Fruit fly (Drosophila melanogaster) whole organism, prepupa: Measurements from ENCODE around the gene CG6927.

ENCODE experiments used
- CG10631 ChIP-seq: fragments of 200-800 bp; sonication (Bioruptor generic); optimal IDR thresholded peaks from 2 replicates; lab custom pipeline; 2016; ENCODE audit warnings: missing biosample characterization, missing genetic modification characterization
- CG11902 ChIP-seq: fragments of 200-800 bp; sonication (Bioruptor generic); optimal IDR thresholded peaks from 3 replicates; lab custom pipeline; 2016; ENCODE audit warnings: missing biosample characterization, missing genetic modification characterization
- CG15336 ChIP-seq: fragments of 200-800 bp; sonication (Bioruptor generic); IDR thresholded peaks from 2 replicates; pipeline ENCODE4 v1.3.6; 2022; ENCODE audit warnings: missing biosample characterization, missing genetic modification characterization
- CG1621 ChIP-seq: fragments of 200-800 bp; sonication (Bioruptor generic); optimal IDR thresholded peaks from 3 replicates; lab custom pipeline; 2018; ENCODE audit warnings: missing biosample characterization, mild to moderate bottlenecking, missing genetic modification characterization
- CG31627 ChIP-seq: fragments of 200-800 bp; sonication (Bioruptor generic); optimal IDR thresholded peaks from 3 replicates; lab custom pipeline; 2016; ENCODE audit warnings: missing biosample characterization, missing genetic modification characterization
- CG32006 ChIP-seq: fragments of 200-800 bp; sonication (Bioruptor generic); optimal IDR thresholded peaks from 3 replicates; lab custom pipeline; 2017; ENCODE audit warnings: missing biosample characterization, mild to moderate bottlenecking, missing genetic modification characterization
- CG34406 ChIP-seq: fragments of 200-800 bp; sonication (Bioruptor generic); optimal IDR thresholded peaks from 3 replicates; lab custom pipeline; 2016; ENCODE audit warnings: missing biosample characterization, missing genetic modification characterization
- CG6163 ChIP-seq: fragments of 200-800 bp; sonication (Bioruptor generic); IDR thresholded peaks from 3 replicates; pipeline ENCODE4 v1.3.6; 2022; ENCODE audit warnings: missing biosample characterization, missing genetic modification characterization
- CG6276 ChIP-seq: fragments of 200-800 bp; sonication (Bioruptor generic); optimal IDR thresholded peaks from 2 replicates; lab custom pipeline; 2017; ENCODE audit warnings: missing biosample characterization, mild to moderate bottlenecking, missing genetic modification characterization
- CG6808 ChIP-seq: fragments of 200-800 bp; sonication (Bioruptor generic); optimal IDR thresholded peaks from 3 replicates; lab custom pipeline; 2017; ENCODE audit warnings: missing biosample characterization, missing genetic modification characterization, mild to moderate bottlenecking, moderate library complexity, missing genetic modification reagents
- CG6854 ChIP-seq: fragments of 200-800 bp; sonication (Bioruptor generic); optimal IDR thresholded peaks from 2 replicates; lab custom pipeline; 2017; ENCODE audit warnings: missing biosample characterization, mild to moderate bottlenecking, missing genetic modification characterization
- CG8319 ChIP-seq: fragments of 200-800 bp; sonication (Bioruptor generic); optimal IDR thresholded peaks from 3 replicates; lab custom pipeline; 2016; ENCODE audit warnings: missing biosample characterization, missing genetic modification characterization
- CG8632 ChIP-seq: fragments of 200-800 bp; sonication (Bioruptor generic); optimal IDR thresholded peaks from 3 replicates; lab custom pipeline; 2016; ENCODE audit warnings: missing biosample characterization, missing genetic modification characterization
- CG9139 ChIP-seq: fragments of 200-800 bp; sonication (Bioruptor generic); optimal IDR thresholded peaks from 3 replicates; lab custom pipeline; 2017; ENCODE audit warnings: missing biosample characterization, mild to moderate bottlenecking, missing genetic modification characterization
- Eip78C ChIP-seq: fragments of 200-800 bp; sonication (Bioruptor generic); peaks from one replicate; lab custom pipeline; 2016; ENCODE audit warnings: missing biosample characterization, missing genetic modification characterization
- Eip93F ChIP-seq: fragments of 200-800 bp; sonication (Bioruptor generic); optimal IDR thresholded peaks from 2 replicates; lab custom pipeline; 2016; ENCODE audit warnings: missing biosample characterization, mild to moderate bottlenecking, missing genetic modification characterization
- Ets21C ChIP-seq: fragments of 200-800 bp; sonication (Bioruptor generic); optimal IDR thresholded peaks from 3 replicates; lab custom pipeline; 2016; ENCODE audit warnings: missing biosample characterization, missing genetic modification characterization
- Ets96B ChIP-seq: fragments of 200-800 bp; optimal IDR thresholded peaks from 2 replicates; lab custom pipeline; 2019; ENCODE audit warnings: missing biosample characterization, mild to moderate bottlenecking, missing genetic modification characterization, moderate library complexity
- Gug ChIP-seq: fragments of 200-800 bp; sonication (Bioruptor generic); IDR thresholded peaks from 2 replicates; pipeline ENCODE4 v1.3.6; 2022; ENCODE audit warnings: missing biosample characterization, missing genetic modification characterization
- Hr4 ChIP-seq: fragments of 200-800 bp; sonication (Bioruptor generic); optimal IDR thresholded peaks from 3 replicates; lab custom pipeline; 2016; ENCODE audit warnings: missing biosample characterization, missing genetic modification characterization
- Lpt ChIP-seq: fragments of 200-800 bp; sonication (Bioruptor generic); optimal IDR thresholded peaks from 3 replicates; lab custom pipeline; 2016; ENCODE audit warnings: missing biosample characterization, missing genetic modification characterization
- Smox ChIP-seq: fragments of 200-800 bp; sonication (Bioruptor generic); optimal IDR thresholded peaks from 3 replicates; lab custom pipeline; 2016; ENCODE audit warnings: missing biosample characterization, missing genetic modification characterization
- Sox102F ChIP-seq: fragments of 200-800 bp; sonication (Bioruptor generic); optimal IDR thresholded peaks from 2 replicates; lab custom pipeline; 2016; ENCODE audit warnings: missing biosample characterization, mild to moderate bottlenecking, missing genetic modification characterization
- Sox15 ChIP-seq: fragments of 200-800 bp; sonication (Bioruptor generic); optimal IDR thresholded peaks from 3 replicates; lab custom pipeline; 2016; ENCODE audit warnings: missing biosample characterization, missing genetic modification characterization
- acj6 ChIP-seq: fragments of 200-800 bp; sonication (Bioruptor generic); optimal IDR thresholded peaks from 3 replicates; lab custom pipeline; 2016; ENCODE audit warnings: missing biosample characterization, missing genetic modification characterization
- cyc ChIP-seq: fragments of 200-800 bp; sonication (Bioruptor generic); optimal IDR thresholded peaks from 3 replicates; lab custom pipeline; 2016; ENCODE audit warnings: missing biosample characterization, missing genetic modification characterization
- dsx ChIP-seq: fragments of 200-800 bp; optimal IDR thresholded peaks from 3 replicates; lab custom pipeline; 2019; ENCODE audit warnings: missing biosample characterization, mild to moderate bottlenecking, missing genetic modification characterization, moderate library complexity; ENCODE audit not compliant: poor library complexity, severe bottlenecking
- eg ChIP-seq: fragments of 200-800 bp; sonication (Bioruptor generic); IDR thresholded peaks from 3 replicates; pipeline ENCODE4 v1.3.6; 2022; ENCODE audit warnings: missing biosample characterization, missing genetic modification characterization
- net ChIP-seq: fragments of 200-800 bp; sonication (Bioruptor generic); optimal IDR thresholded peaks from 3 replicates; lab custom pipeline; 2016; ENCODE audit warnings: missing biosample characterization, missing genetic modification characterization
- spab ChIP-seq: fragments of 200-800 bp; sonication (Bioruptor generic); optimal IDR thresholded peaks from 2 replicates; lab custom pipeline; 2017; ENCODE audit warnings: missing biosample characterization, mild to moderate bottlenecking, missing genetic modification characterization, missing genetic modification reagents
- svp ChIP-seq: fragments of 200-800 bp; sonication (Bioruptor generic); peaks from one replicate; lab custom pipeline; 2016; ENCODE audit warnings: missing biosample characterization, missing genetic modification characterization
- topi ChIP-seq: fragments of 200-800 bp; sonication (Bioruptor generic); optimal IDR thresholded peaks from 3 replicates; lab custom pipeline; 2016; ENCODE audit warnings: missing biosample characterization, missing genetic modification characterization

CG6927 gene

dm6 chrX:4906573-4906972 is at the start of gene CG6927 (continued):
- TF ChIP-seq CG10631 (GFP tag; lab: Kevin White, UChicago), result peak; percentile 80
- TF ChIP-seq dsx, result peak; percentile 70
- no peak for TF ChIP-seq Ets21C (GFP tag; lab: Kevin White, UChicago)
- peak; percentile 44 for TF ChIP-seq Sox15 (GFP tag; lab: Kevin White, UChicago)
- no peak for TF ChIP-seq CG9139
- peak; percentile 97 for TF ChIP-seq CG6163 (GFP tag; lab: Robert Waterston, UW)
- TF ChIP-seq spab (GFP tag; lab: Kevin White, UChicago), result peak; percentile 47
- TF ChIP-seq, all 60 proteins: peak for 52

- no peak for TF ChIP-seq CG6808 (GFP tag; lab: Kevin White, UChicago)
- no peak for TF ChIP-seq CG1621
- no peak for TF ChIP-seq CG8632
- no peak for TF ChIP-seq Gug (GFP tag; lab: Robert Waterston, UW)
- no peak for TF ChIP-seq topi (GFP tag; lab: Kevin White, UChicago)
- TF ChIP-seq svp (GFP tag; lab: Kevin White, UChicago), result no peak
- no peak for TF ChIP-seq CG31627 (GFP tag; lab: Kevin White, UChicago)
- TF ChIP-seq CG11902 (GFP tag; lab: Kevin White, UChicago), result no peak
Measured at dm6 chrX:4860266-4860665, 46.4 kb upstream of the CG6927 start.

dm6 chrX:4875370-4875769 is 31.3 kb upstream of the CG6927 start, which contains the start of gene boil:
Gene boil (plus strand): TSS chrX:4875670.
- TF ChIP-seq CG6276 (GFP tag; lab: Kevin White, UChicago) (no peak), spab (GFP tag; lab: Kevin White, UChicago) (no peak), topi (GFP tag; lab: Kevin White, UChicago) (no peak), Eip93F (GFP tag; lab: Kevin White, UChicago) (no peak), svp (GFP tag; lab: Kevin White, UChicago) (peak; percentile 30)
- TF ChIP-seq, all 60 proteins: peak for 1

- TF ChIP-seq CG32006 (GFP tag; lab: Kevin White, UChicago) (peak; percentile 28), eg (peak; percentile 60; the same call in 2 of the 3 replicates), Sox15 (GFP tag; lab: Kevin White, UChicago) (no peak), Eip78C (GFP tag; lab: Kevin White, UChicago) (peak; percentile 13), Gug (GFP tag; lab: Robert Waterston, UW) (peak; percentile 26; the same call in 1 of the 2 replicates), Smox (no peak), CG6276 (GFP tag; lab: Kevin White, UChicago) (peak; percentile 20), CG1621 (no peak), topi (GFP tag; lab: Kevin White, UChicago) (no peak), CG6163 (GFP tag; lab: Robert Waterston, UW) (0 out of 3 replicates have a peak, but pooled peaks have one; percentile 18), CG15336 (GFP tag; lab: Robert Waterston, UW) (peak; percentile 41; the same call in 1 of the 2 replicates)
Measured at dm6 chrX:4885875-4886274, 20.8 kb upstream of the CG6927 start.

dm6 chrX:4894596-4894995 is 12.1 kb upstream of the CG6927 start:
- TF ChIP-seq Lpt, result no peak
- TF ChIP-seq dsx, result no peak
- TF ChIP-seq CG6163 (GFP tag; lab: Robert Waterston, UW), result no peak
- no peak for TF ChIP-seq CG6276 (GFP tag; lab: Kevin White, UChicago)
- TF ChIP-seq Ets96B (tag; lab: Kevin White, UChicago), result no peak
- no peak for TF ChIP-seq net
- no peak for TF ChIP-seq acj6
- TF ChIP-seq CG6854, result no peak
- TF ChIP-seq topi (GFP tag; lab: Kevin White, UChicago), result no peak
- no peak for TF ChIP-seq Hr4 (GFP tag; lab: Kevin White, UChicago)
- TF ChIP-seq CG34406 (GFP tag; lab: Kevin White, UChicago), result no peak
- no peak for TF ChIP-seq eg
- TF ChIP-seq Eip93F (GFP tag; lab: Kevin White, UChicago), result no peak
- TF ChIP-seq CG1621, result no peak
- no peak for TF ChIP-seq Sox102F
- no peak for TF ChIP-seq cyc (GFP tag; lab: Kevin White, UChicago)
- TF ChIP-seq CG8319 (GFP tag; lab: Kevin White, UChicago), result no peak
- TF ChIP-seq CG15336 (GFP tag; lab: Robert Waterston, UW), result no peak
- no peak for TF ChIP-seq Smox
